Worm (Caenorhabditis elegans): ENCODE results near the gene rab-19.

ce11 chrIV:13354044-13354443, 30.1 kb downstream of the rab-19 start:
- TF ChIP-seq him-1 (tag; optimal IDR thresholded peaks at IDR 0.05) (no peak), W03F9.2 (tag; optimal IDR thresholded peaks at IDR 0.05) (no peak), dao-5 (tag; optimal IDR thresholded peaks at IDR 0.05) (no peak)
